Worm (Caenorhabditis elegans) whole organism, L1 larva: ENCODE data around the gene bus-8B.

Experiments
- efl-3 ChIP-seq: fragments of 200-800 bp; sonication (Bioruptor generic); optimal IDR thresholded peaks from 2 replicates; lab custom pipeline; 2018; ENCODE audit warnings: mild to moderate bottlenecking, missing genetic modification characterization, missing compliant biosample characterization
- elt-3 ChIP-seq, 6 experiments: fragments of 150-350 bp in 1 of 6; sonication (generic microtip); optimal IDR thresholded peaks; 2 replicates each; lab custom pipeline; 2017 to 2018; ENCODE audit warnings: missing biosample characterization in 6 of 6, missing genetic modification characterization in 6 of 6, inconsistent platforms in 1 of 6
- fkh-10 ChIP-seq: sonication (generic microtip); optimal IDR thresholded peaks from 2 replicates; lab custom pipeline; 2017; ENCODE audit warnings: missing biosample characterization, missing genetic modification reagents, missing genetic modification characterization
- jun-1 ChIP-seq: fragments of 150-350 bp; optimal IDR thresholded peaks from 2 replicates; lab custom pipeline; 2014; ENCODE audit warnings: missing biosample characterization, missing genetic modification reagents, missing genetic modification characterization
- mdl-1 ChIP-seq, 2 experiments: fragments of 150-350 bp; optimal IDR thresholded peaks; 2 replicates each; lab custom pipeline; 2014 to 2017; ENCODE audit warnings: missing biosample characterization in 2 of 2, missing genetic modification characterization in 2 of 2, inconsistent platforms in 1 of 2
- nhr-11 ChIP-seq: fragments of 150-350 bp; optimal IDR thresholded peaks from 2 replicates; lab custom pipeline; 2014; ENCODE audit warnings: missing biosample characterization, missing genetic modification characterization
- nhr-12 ChIP-seq: sonication (generic microtip); optimal IDR thresholded peaks from 2 replicates; lab custom pipeline; 2017; ENCODE audit warnings: missing biosample characterization, missing genetic modification characterization
- nhr-237 ChIP-seq: fragments of 150-350 bp; optimal IDR thresholded peaks from 2 replicates; lab custom pipeline; 2014; ENCODE audit warnings: missing biosample characterization, missing genetic modification characterization
- nhr-77 ChIP-seq: fragments of 150-350 bp; optimal IDR thresholded peaks from 2 replicates; lab custom pipeline; 2014; ENCODE audit warnings: missing biosample characterization, missing genetic modification characterization
- sox-4 ChIP-seq: sonication (generic microtip); optimal IDR thresholded peaks from 2 replicates; lab custom pipeline; 2016; ENCODE audit warnings: missing genetic modification characterization, missing compliant biosample characterization

DNA sequence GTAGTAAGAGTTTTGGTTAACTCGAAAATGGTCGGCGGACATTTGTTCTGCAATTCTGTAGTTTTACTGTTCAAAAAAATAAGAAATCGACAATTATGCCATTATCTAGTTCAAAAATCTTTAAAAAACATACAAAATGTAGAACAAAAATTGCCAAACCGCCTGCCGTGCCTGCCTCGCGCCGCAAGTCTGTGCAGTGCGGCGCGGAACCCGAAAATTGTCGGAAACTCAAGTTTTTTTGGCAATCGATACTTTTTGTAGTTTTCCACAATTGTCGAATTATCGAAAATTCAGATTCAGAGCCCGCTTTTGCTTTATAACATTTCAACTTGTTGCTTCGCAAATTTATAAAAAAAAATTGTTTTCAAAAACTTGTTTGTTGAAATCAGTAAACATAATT is 35.1 kb upstream of the bus-8B start:
- TF ChIP-seq jun-1 (tag; lab: Kevin White, UChicago) (no peak), sox-4 (tag; lab: Kevin White, UChicago) (no peak), nhr-11 (no peak), elt-3 (tag; optimal IDR thresholded peaks at IDR 0.05; lab: Kevin White, UChicago) (no peak), efl-3 (GFP tag; lab: Kevin White, UChicago) (no peak), fkh-10 (GFP tag; lab: Kevin White, UChicago) (no peak), mdl-1 (tag; optimal IDR thresholded peaks at IDR 0.05; lab: Kevin White, UChicago) (no peak), nhr-12 (tag; lab: Kevin White, UChicago) (no peak), nhr-77 (no peak), nhr-237 (tag; lab: Kevin White, UChicago) (no peak)
